Fruit fly (Drosophila melanogaster) whole organism, prepupa: ENCODE data around the gene Fign.

ENCODE experiments used
- Blimp-1 ChIP-seq: fragments of 200-800 bp; sonication (Bioruptor generic); optimal IDR thresholded peaks from 3 replicates; lab custom pipeline; 2017; ENCODE audit warnings: missing biosample characterization, missing genetic modification characterization, mild to moderate bottlenecking, moderate library complexity, missing genetic modification reagents
- CG11294 ChIP-seq: fragments of 200-800 bp; sonication (Bioruptor generic); IDR thresholded peaks from 2 replicates; pipeline ENCODE4 v1.3.6; 2022; ENCODE audit warnings: missing biosample characterization, missing genetic modification characterization
- CG1621 ChIP-seq: fragments of 200-800 bp; sonication (Bioruptor generic); optimal IDR thresholded peaks from 3 replicates; lab custom pipeline; 2018; ENCODE audit warnings: missing biosample characterization, mild to moderate bottlenecking, missing genetic modification characterization
- CG16779 ChIP-seq: fragments of 200-800 bp; sonication (Bioruptor generic); optimal IDR thresholded peaks from 3 replicates; lab custom pipeline; 2017; ENCODE audit warnings: missing biosample characterization, mild to moderate bottlenecking, missing genetic modification characterization
- CG32006 ChIP-seq: fragments of 200-800 bp; sonication (Bioruptor generic); optimal IDR thresholded peaks from 3 replicates; lab custom pipeline; 2017; ENCODE audit warnings: missing biosample characterization, mild to moderate bottlenecking, missing genetic modification characterization
- CG34406 ChIP-seq: fragments of 200-800 bp; sonication (Bioruptor generic); optimal IDR thresholded peaks from 3 replicates; lab custom pipeline; 2016; ENCODE audit warnings: missing biosample characterization, missing genetic modification characterization
- CG3919 ChIP-seq: fragments of 200-800 bp; sonication (Bioruptor generic); optimal IDR thresholded peaks from 3 replicates; lab custom pipeline; 2016; ENCODE audit warnings: missing biosample characterization, missing genetic modification characterization
- CG4318 ChIP-seq: fragments of 200-800 bp; sonication (Bioruptor generic); optimal IDR thresholded peaks from 3 replicates; lab custom pipeline; 2017; ENCODE audit warnings: missing biosample characterization, mild to moderate bottlenecking, missing genetic modification characterization
- CG6163 ChIP-seq: fragments of 200-800 bp; sonication (Bioruptor generic); IDR thresholded peaks from 3 replicates; pipeline ENCODE4 v1.3.6; 2022; ENCODE audit warnings: missing biosample characterization, missing genetic modification characterization
- CG6276 ChIP-seq: fragments of 200-800 bp; sonication (Bioruptor generic); optimal IDR thresholded peaks from 2 replicates; lab custom pipeline; 2017; ENCODE audit warnings: missing biosample characterization, mild to moderate bottlenecking, missing genetic modification characterization
- CG6792 ChIP-seq: fragments of 200-800 bp; sonication (Bioruptor generic); optimal IDR thresholded peaks from 3 replicates; lab custom pipeline; 2016; ENCODE audit warnings: missing biosample characterization, missing genetic modification characterization
- CG6808 ChIP-seq: fragments of 200-800 bp; sonication (Bioruptor generic); optimal IDR thresholded peaks from 3 replicates; lab custom pipeline; 2017; ENCODE audit warnings: missing biosample characterization, missing genetic modification characterization, mild to moderate bottlenecking, moderate library complexity, missing genetic modification reagents
- CG6854 ChIP-seq: fragments of 200-800 bp; sonication (Bioruptor generic); optimal IDR thresholded peaks from 2 replicates; lab custom pipeline; 2017; ENCODE audit warnings: missing biosample characterization, mild to moderate bottlenecking, missing genetic modification characterization
- CG7368 ChIP-seq: fragments of 200-800 bp; sonication (Bioruptor generic); optimal IDR thresholded peaks from 3 replicates; lab custom pipeline; 2016; ENCODE audit warnings: missing biosample characterization, missing genetic modification characterization
- CG8119 ChIP-seq: fragments of 200-800 bp; sonication (Bioruptor generic); IDR thresholded peaks from 3 replicates; pipeline ENCODE4 v1.3.6; 2022; ENCODE audit warnings: missing biosample characterization, missing genetic modification characterization
- CG8319 ChIP-seq: fragments of 200-800 bp; sonication (Bioruptor generic); optimal IDR thresholded peaks from 3 replicates; lab custom pipeline; 2016; ENCODE audit warnings: missing biosample characterization, missing genetic modification characterization
- CG8632 ChIP-seq: fragments of 200-800 bp; sonication (Bioruptor generic); optimal IDR thresholded peaks from 3 replicates; lab custom pipeline; 2016; ENCODE audit warnings: missing biosample characterization, missing genetic modification characterization
- Eip75B ChIP-seq: fragments of 200-800 bp; sonication (Bioruptor generic); optimal IDR thresholded peaks from 3 replicates; lab custom pipeline; 2016; ENCODE audit warnings: missing biosample characterization, missing genetic modification characterization
- Eip78C ChIP-seq: fragments of 200-800 bp; sonication (Bioruptor generic); peaks from one replicate; lab custom pipeline; 2016; ENCODE audit warnings: missing biosample characterization, missing genetic modification characterization
- Ets21C ChIP-seq: fragments of 200-800 bp; sonication (Bioruptor generic); optimal IDR thresholded peaks from 3 replicates; lab custom pipeline; 2016; ENCODE audit warnings: missing biosample characterization, missing genetic modification characterization
- Ets96B ChIP-seq: fragments of 200-800 bp; optimal IDR thresholded peaks from 2 replicates; lab custom pipeline; 2019; ENCODE audit warnings: missing biosample characterization, mild to moderate bottlenecking, missing genetic modification characterization, moderate library complexity
- Gug ChIP-seq: fragments of 200-800 bp; sonication (Bioruptor generic); IDR thresholded peaks from 2 replicates; pipeline ENCODE4 v1.3.6; 2022; ENCODE audit warnings: missing biosample characterization, missing genetic modification characterization
- Met ChIP-seq: fragments of 200-800 bp; sonication (Bioruptor generic); optimal IDR thresholded peaks from 3 replicates; lab custom pipeline; 2016; ENCODE audit warnings: missing biosample characterization, missing genetic modification characterization
- OdsH ChIP-seq: fragments of 200-800 bp; sonication (Bioruptor generic); optimal IDR thresholded peaks from 3 replicates; lab custom pipeline; 2016; ENCODE audit warnings: missing biosample characterization, missing genetic modification characterization
- Sox102F ChIP-seq: fragments of 200-800 bp; sonication (Bioruptor generic); optimal IDR thresholded peaks from 2 replicates; lab custom pipeline; 2016; ENCODE audit warnings: missing biosample characterization, mild to moderate bottlenecking, missing genetic modification characterization
- achi ChIP-seq: fragments of 200-800 bp; sonication (Bioruptor generic); optimal IDR thresholded peaks from 3 replicates; lab custom pipeline; 2016; ENCODE audit warnings: missing biosample characterization, missing genetic modification characterization
- acj6 ChIP-seq: fragments of 200-800 bp; sonication (Bioruptor generic); optimal IDR thresholded peaks from 3 replicates; lab custom pipeline; 2016; ENCODE audit warnings: missing biosample characterization, missing genetic modification characterization
- cyc ChIP-seq: fragments of 200-800 bp; sonication (Bioruptor generic); optimal IDR thresholded peaks from 3 replicates; lab custom pipeline; 2016; ENCODE audit warnings: missing biosample characterization, missing genetic modification characterization
- dsx ChIP-seq: fragments of 200-800 bp; optimal IDR thresholded peaks from 3 replicates; lab custom pipeline; 2019; ENCODE audit warnings: missing biosample characterization, mild to moderate bottlenecking, missing genetic modification characterization, moderate library complexity; ENCODE audit not compliant: poor library complexity, severe bottlenecking
- fd59A ChIP-seq: fragments of 200-800 bp; sonication (Bioruptor generic); optimal IDR thresholded peaks from 2 replicates; lab custom pipeline; 2017; ENCODE audit warnings: missing biosample characterization, mild to moderate bottlenecking, missing genetic modification characterization, missing genetic modification reagents
- fd85E ChIP-seq: fragments of 200-800 bp; sonication (Bioruptor generic); optimal IDR thresholded peaks from 3 replicates; lab custom pipeline; 2016; ENCODE audit warnings: missing biosample characterization, missing genetic modification characterization
- fkh ChIP-seq: fragments of 200-800 bp; sonication (Bioruptor generic); optimal IDR thresholded peaks from 3 replicates; lab custom pipeline; 2017; ENCODE audit warnings: missing biosample characterization, mild to moderate bottlenecking, missing genetic modification characterization, moderate library complexity
- lz ChIP-seq: fragments of 200-800 bp; sonication (Bioruptor generic); optimal IDR thresholded peaks from 3 replicates; lab custom pipeline; 2016; ENCODE audit warnings: missing biosample characterization, missing genetic modification characterization
- pdm3 ChIP-seq: fragments of 200-800 bp; sonication (Bioruptor generic); optimal IDR thresholded peaks from 3 replicates; lab custom pipeline; 2016; ENCODE audit warnings: missing biosample characterization, missing genetic modification characterization
- salr ChIP-seq, 2 experiments: fragments of 200-800 bp; sonication (Bioruptor generic); optimal IDR thresholded peaks; 3 replicates each; lab custom pipeline; 2016 to 2018; ENCODE audit warnings: missing biosample characterization in 2 of 2, missing genetic modification characterization in 2 of 2, mild to moderate bottlenecking in 1 of 2
- ss ChIP-seq, 2 experiments: fragments of 200-800 bp; sonication (Bioruptor generic); optimal IDR thresholded peaks; 2 replicates in 1 of 2; 3 replicates in 1 of 2; lab custom pipeline; 2017 to 2018; ENCODE audit warnings: mild to moderate bottlenecking in 2 of 2, missing biosample characterization in 2 of 2, missing genetic modification characterization in 2 of 2, moderate library complexity in 1 of 2
- svp ChIP-seq: fragments of 200-800 bp; sonication (Bioruptor generic); peaks from one replicate; lab custom pipeline; 2016; ENCODE audit warnings: missing biosample characterization, missing genetic modification characterization
- vri ChIP-seq: fragments of 200-800 bp; sonication (Bioruptor generic); optimal IDR thresholded peaks from 3 replicates; lab custom pipeline; 2016; ENCODE audit warnings: missing biosample characterization, mild to moderate bottlenecking, missing genetic modification characterization

The Fign gene

dm6 chr2L:3301755-3302499 is 17.7 kb downstream of the Fign start (continued):
- TF ChIP-seq fd85E (GFP tag; lab: Kevin White, UChicago) (peak; percentile 98), salr (GFP tag; optimal IDR thresholded peaks at IDR 0.05; lab: Kevin White, UChicago) (peak; percentile 99 to 100), CG8319 (GFP tag; lab: Kevin White, UChicago) (peak; percentile 99), CG6276 (GFP tag; lab: Kevin White, UChicago) (peak; percentile 99), CG34406 (GFP tag; lab: Kevin White, UChicago) (peak; percentile 99), CG11294 (GFP tag; lab: Robert Waterston, UW) (peak; percentile 99), lz (GFP tag; lab: Kevin White, UChicago) (peak; percentile 100), cyc (GFP tag; lab: Kevin White, UChicago) (peak; percentile 100), Ets21C (GFP tag; lab: Kevin White, UChicago) (peak; percentile 99), fd59A (GFP tag; lab: Kevin White, UChicago) (peak; percentile 100), CG6854 (peak; percentile 99), pdm3 (GFP tag; lab: Kevin White, UChicago) (peak; percentile 100), CG1621 (tag; lab: Kevin White, UChicago) (peak; percentile 100), CG32006 (peak; percentile 100), CG6808 (peak; percentile 99), OdsH (GFP tag; lab: Kevin White, UChicago) (peak; percentile 100), Ets96B (tag; lab: Kevin White, UChicago) (peak; percentile 100), CG6792 (GFP tag; lab: Kevin White, UChicago) (peak; percentile 100), achi (GFP tag; lab: Kevin White, UChicago) (peak; percentile 99), CG3919 (GFP tag; lab: Kevin White, UChicago) (peak; percentile 100), Sox102F (GFP tag; lab: Kevin White, UChicago) (peak; percentile 99), CG8119 (GFP tag; lab: Robert Waterston, UW) (peak; percentile 99), CG7368 (GFP tag; lab: Kevin White, UChicago) (peak; percentile 100), CG6163 (GFP tag; lab: Robert Waterston, UW) (peak; percentile 100), fkh (GFP tag; lab: Kevin White, UChicago) (peak; percentile 99), Blimp-1 (peak; percentile 98), Gug (GFP tag; lab: Robert Waterston, UW) (peak; percentile 99), vri (GFP tag; lab: Kevin White, UChicago) (peak; percentile 99), CG4318 (GFP tag; lab: Kevin White, UChicago) (peak; percentile 99), CG8632 (GFP tag; lab: Kevin White, UChicago) (peak; percentile 99), ss (GFP tag; optimal IDR thresholded peaks at IDR 0.05; lab: Kevin White, UChicago) (peak; percentile 100), dsx (GFP tag; lab: Kevin White, UChicago) (peak; percentile 99)
- TF ChIP-seq, all 60 proteins: peak for 60

- TF ChIP-seq cyc (GFP tag; lab: Kevin White, UChicago) (no peak), CG16779 (no peak), pdm3 (GFP tag; lab: Kevin White, UChicago) (no peak), CG7368 (GFP tag; lab: Kevin White, UChicago) (no peak), svp (GFP tag; lab: Kevin White, UChicago) (no peak), acj6 (GFP tag; lab: Kevin White, UChicago) (no peak), Eip78C (GFP tag; lab: Kevin White, UChicago) (no peak), Eip75B (no peak), CG6792 (GFP tag; lab: Kevin White, UChicago) (no peak), Ets21C (GFP tag; lab: Kevin White, UChicago) (no peak), Met (GFP tag; lab: Kevin White, UChicago) (no peak), ss (GFP tag; optimal IDR thresholded peaks at IDR 0.05; lab: Kevin White, UChicago) (no peak)
These were observed 18.6 kb downstream of the Fign start for dm6 chr2L:3301058-3301457.
